Fruit fly (Drosophila melanogaster) whole organism, wandering third instar larva: ENCODE measurements around the gene CG13024.

Experiments
- Abd-B ChIP-seq: fragments of >200 bp; optimal IDR thresholded peaks from 2 replicates; lab custom pipeline; 2017; ENCODE audit warnings: missing biosample characterization, missing genetic modification characterization
- CG32264 ChIP-seq: fragments of 200-800 bp; sonication (Bioruptor generic); optimal IDR thresholded peaks from 2 replicates; lab custom pipeline; 2016; ENCODE audit warnings: missing biosample characterization, missing genetic modification characterization
- CG9705 ChIP-seq: fragments of 200-800 bp; sonication (Bioruptor generic); optimal IDR thresholded peaks from 2 replicates; lab custom pipeline; 2018; ENCODE audit warnings: missing biosample characterization, mild to moderate bottlenecking, missing genetic modification characterization
- CrebA ChIP-seq: fragments of 200-800 bp; sonication (Bioruptor generic); optimal IDR thresholded peaks from 2 replicates; lab custom pipeline; 2016; ENCODE audit warnings: missing biosample characterization, mild to moderate bottlenecking, missing genetic modification characterization, borderline replicate concordance
- Dfd ChIP-seq: fragments of >200 bp; optimal IDR thresholded peaks from 2 replicates; lab custom pipeline; 2017; ENCODE audit warnings: missing biosample characterization, missing genetic modification characterization
- Dif ChIP-seq: fragments of 200-275, 200-300 bp; sonication (Bioruptor generic); optimal IDR thresholded peaks from 2 replicates; lab custom pipeline; 2018; ENCODE audit warnings: missing biosample characterization, missing genetic modification characterization; ENCODE audit not compliant: partially characterized antibody
- GATAd ChIP-seq: sonication (Bioruptor generic); optimal IDR thresholded peaks from 2 replicates; lab custom pipeline; 2016; ENCODE audit warnings: missing biosample characterization, missing genetic modification characterization
- HLH106 ChIP-seq: fragments of 200-800 bp; optimal IDR thresholded peaks from 3 replicates; lab custom pipeline; 2019; ENCODE audit warnings: missing biosample characterization, mild to moderate bottlenecking, missing genetic modification characterization, moderate library complexity
- Hnf4 ChIP-seq: fragments of 200-800 bp; sonication (Bioruptor generic); optimal IDR thresholded peaks from 2 replicates; lab custom pipeline; 2016; ENCODE audit warnings: missing biosample characterization, mild to moderate bottlenecking, missing genetic modification characterization
- Hr78 ChIP-seq: fragments of >200 bp; optimal IDR thresholded peaks from 2 replicates; lab custom pipeline; 2017; ENCODE audit warnings: missing biosample characterization, missing genetic modification characterization
- Hr83 ChIP-seq: fragments of 200-300 bp; sonication (Bioruptor generic); optimal IDR thresholded peaks from 2 replicates; lab custom pipeline; 2016; ENCODE audit warnings: missing biosample characterization, mild to moderate bottlenecking, missing genetic modification characterization, moderate library complexity; ENCODE audit not compliant: poor library complexity, severe bottlenecking
- Jra ChIP-seq: sonication (Bioruptor generic); optimal IDR thresholded peaks from 2 replicates; lab custom pipeline; 2016; ENCODE audit warnings: missing biosample characterization, missing genetic modification characterization
- Mio ChIP-seq: sonication (Bioruptor generic); optimal IDR thresholded peaks from 2 replicates; lab custom pipeline; 2016; ENCODE audit warnings: missing biosample characterization, missing genetic modification characterization
- Myc ChIP-seq: fragments of >200 bp; optimal IDR thresholded peaks from 2 replicates; lab custom pipeline; 2017
- N ChIP-seq: fragments of >200 bp; optimal IDR thresholded peaks from 2 replicates; lab custom pipeline; 2018; ENCODE audit warnings: missing biosample characterization, missing external identifiers, missing genetic modification characterization
- OdsH ChIP-seq: fragments of 200-800 bp; sonication (Bioruptor generic); optimal IDR thresholded peaks from 2 replicates; lab custom pipeline; 2016; ENCODE audit warnings: missing biosample characterization, mild to moderate bottlenecking, missing genetic modification characterization
- Rel ChIP-seq, 2 experiments: fragments of 200-800 bp; sonication (Bioruptor generic) in 1 of 2; optimal IDR thresholded peaks; 2 replicates in 1 of 2; 3 replicates in 1 of 2; lab custom pipeline; 2016 to 2019; ENCODE audit warnings: mild to moderate bottlenecking in 2 of 2, missing biosample characterization in 2 of 2, missing genetic modification characterization in 2 of 2, moderate library complexity in 1 of 2
- Sp1 ChIP-seq: fragments of 200-800 bp; sonication (Bioruptor generic); optimal IDR thresholded peaks from 3 replicates; lab custom pipeline; 2019; ENCODE audit warnings: missing biosample characterization, mild to moderate bottlenecking, missing genetic modification characterization, moderate library complexity
- Vsx2 ChIP-seq: fragments of 200-300, 225-300 bp; sonication (Bioruptor generic); optimal IDR thresholded peaks from 2 replicates; lab custom pipeline; 2018; ENCODE audit warnings: missing biosample characterization, missing genetic modification characterization; ENCODE audit not compliant: partially characterized antibody
- br ChIP-seq: fragments of 200-800 bp; sonication (Bioruptor generic); optimal IDR thresholded peaks from 2 replicates; lab custom pipeline; 2016; ENCODE audit warnings: missing biosample characterization, missing genetic modification characterization
- brk ChIP-seq: fragments of 200-800 bp; sonication (Bioruptor generic); optimal IDR thresholded peaks from 2 replicates; lab custom pipeline; 2016; ENCODE audit warnings: missing biosample characterization, mild to moderate bottlenecking, missing genetic modification characterization
- dl ChIP-seq, 2 experiments: fragments of 175-275, 200-275 bp in 1 of 2; fragments of 200-275 bp in 1 of 2; sonication (Bioruptor generic); optimal IDR thresholded peaks; lab custom pipeline; 2018; ENCODE audit warnings: mild to moderate bottlenecking in 2 of 2, missing biosample characterization in 2 of 2, missing genetic modification characterization in 2 of 2, moderate library complexity in 2 of 2; ENCODE audit not compliant: partially characterized antibody in 2 of 2, insufficient read depth in 1 of 2
- dmrt93B ChIP-seq: fragments of 200-800 bp; sonication (Bioruptor generic); optimal IDR thresholded peaks from 2 replicates; lab custom pipeline; 2018; ENCODE audit warnings: missing biosample characterization, mild to moderate bottlenecking, missing genetic modification characterization
- dsf ChIP-seq: sonication (Bioruptor generic); optimal IDR thresholded peaks from 2 replicates; lab custom pipeline; 2016; ENCODE audit warnings: missing biosample characterization, missing genetic modification characterization, borderline replicate concordance
- ey ChIP-seq: fragments of 200-800 bp; sonication (Bioruptor generic); optimal IDR thresholded peaks from 2 replicates; lab custom pipeline; 2016; ENCODE audit warnings: missing biosample characterization, missing genetic modification characterization
- foxo ChIP-seq, 2 experiments: fragments of 200-800 bp; sonication (Bioruptor generic); optimal IDR thresholded peaks; 2 replicates in 1 of 2; 3 replicates in 1 of 2; lab custom pipeline; 2016 to 2017; ENCODE audit warnings: missing biosample characterization in 2 of 2, missing genetic modification characterization in 2 of 2
- fru ChIP-seq: fragments of 200-800 bp; sonication (Bioruptor generic); optimal IDR thresholded peaks from 3 replicates; lab custom pipeline; 2016; ENCODE audit warnings: missing biosample characterization, mild to moderate bottlenecking, missing genetic modification characterization
- h ChIP-seq: fragments of 200-800 bp; sonication (Bioruptor generic); optimal IDR thresholded peaks from 3 replicates; lab custom pipeline; 2016; ENCODE audit warnings: missing biosample characterization, mild to moderate bottlenecking, missing genetic modification characterization
- jim ChIP-seq: fragments of 175-275, 200-325 bp; sonication (Bioruptor generic); optimal IDR thresholded peaks from 2 replicates; lab custom pipeline; 2016; ENCODE audit warnings: missing biosample characterization, mild to moderate bottlenecking, missing genetic modification characterization
- lola ChIP-seq: fragments of >200 bp; optimal IDR thresholded peaks from 2 replicates; lab custom pipeline; 2017; ENCODE audit warnings: missing biosample characterization, missing genetic modification characterization
- pan ChIP-seq: fragments of >200 bp; optimal IDR thresholded peaks from 2 replicates; lab custom pipeline; 2017
- psq ChIP-seq: fragments of 200-800 bp; sonication (Bioruptor generic); optimal IDR thresholded peaks from 3 replicates; lab custom pipeline; 2017; ENCODE audit warnings: missing biosample characterization, mild to moderate bottlenecking, missing genetic modification characterization, moderate library complexity
- rgr ChIP-seq: fragments of 200-800 bp; sonication (Bioruptor generic); optimal IDR thresholded peaks from 3 replicates; lab custom pipeline; 2016; ENCODE audit warnings: missing biosample characterization, mild to moderate bottlenecking, missing genetic modification characterization
- sage ChIP-seq: fragments of 200-800 bp; sonication (Bioruptor generic); optimal IDR thresholded peaks from 2 replicates; lab custom pipeline; 2016; ENCODE audit warnings: missing biosample characterization, mild to moderate bottlenecking, missing genetic modification characterization
- sv ChIP-seq: fragments of 200-800 bp; sonication (Bioruptor generic); optimal IDR thresholded peaks from 3 replicates; lab custom pipeline; 2016; ENCODE audit warnings: missing biosample characterization, missing genetic modification characterization
- tai ChIP-seq: sonication (Bioruptor generic); optimal IDR thresholded peaks from 2 replicates; lab custom pipeline; 2016; ENCODE audit warnings: missing biosample characterization, missing genetic modification characterization
- usp ChIP-seq: fragments of >200 bp; optimal IDR thresholded peaks from 2 replicates; lab custom pipeline; 2017; ENCODE audit warnings: missing biosample characterization, missing genetic modification characterization
- woc ChIP-seq: sonication (Bioruptor generic); optimal IDR thresholded peaks from 2 replicates; lab custom pipeline; 2016; ENCODE audit warnings: missing biosample characterization, mild to moderate bottlenecking, missing genetic modification characterization

The CG13024 gene

DNA sequence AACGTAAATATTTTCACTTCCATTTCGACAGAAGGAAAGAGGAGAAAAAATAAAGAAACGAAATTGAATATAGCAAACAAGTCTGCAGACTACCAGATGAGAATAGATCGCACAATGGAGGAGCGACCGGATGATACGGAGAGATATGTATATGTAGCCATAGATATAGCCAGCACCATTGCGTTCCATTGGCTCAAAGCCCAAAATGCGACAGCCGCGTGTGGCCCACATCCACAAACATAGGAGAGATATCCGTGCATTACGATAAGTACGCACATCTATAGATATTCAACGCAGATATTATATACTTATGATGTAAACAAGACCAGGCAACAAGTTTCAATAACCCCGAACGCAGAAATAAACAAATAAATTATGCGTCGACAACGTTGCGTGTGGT is 25.6 kb downstream of the CG13024 start:
- TF ChIP-seq Sp1 (GFP tag; lab: Kevin White, UChicago): no peak
- TF ChIP-seq Rel (GFP tag; optimal IDR thresholded peaks at IDR 0.05; lab: Kevin White, UChicago): no peak
- no peak for TF ChIP-seq Rel (tag; optimal IDR thresholded peaks at IDR 0.05; lab: Kevin White, UChicago)
- TF ChIP-seq Hnf4 (GFP tag; lab: Kevin White, UChicago): no peak
- no peak for TF ChIP-seq CG9705 (GFP tag; lab: Kevin White, UChicago)
- TF ChIP-seq dmrt93B: no peak
- TF ChIP-seq jim (GFP tag; lab: Kevin White, UChicago): no peak
- TF ChIP-seq Hr78 (GFP tag; lab: Kevin White, UChicago): no peak
- TF ChIP-seq br (GFP tag; lab: Kevin White, UChicago): no peak
- no peak for TF ChIP-seq Mio (GFP tag; lab: Kevin White, UChicago)
- TF ChIP-seq sv (GFP tag; lab: Kevin White, UChicago): no peak
- no peak for TF ChIP-seq Vsx2 (GFP tag; lab: Kevin White, UChicago)
- no peak for TF ChIP-seq woc (GFP tag; lab: Kevin White, UChicago)
- TF ChIP-seq Hr83: no peak
- TF ChIP-seq GATAd (GFP tag; lab: Kevin White, UChicago): no peak
- no peak for TF ChIP-seq Dif (GFP tag; lab: Kevin White, UChicago)
- TF ChIP-seq h: no peak
- no peak for TF ChIP-seq lola
- no peak for TF ChIP-seq dl (GFP tag; optimal IDR thresholded peaks at IDR 0.05; lab: Kevin White, UChicago; ENCODE audit: insufficient read depth in 1 of 2, partially characterized antibody in 2 of 2)

DNA sequence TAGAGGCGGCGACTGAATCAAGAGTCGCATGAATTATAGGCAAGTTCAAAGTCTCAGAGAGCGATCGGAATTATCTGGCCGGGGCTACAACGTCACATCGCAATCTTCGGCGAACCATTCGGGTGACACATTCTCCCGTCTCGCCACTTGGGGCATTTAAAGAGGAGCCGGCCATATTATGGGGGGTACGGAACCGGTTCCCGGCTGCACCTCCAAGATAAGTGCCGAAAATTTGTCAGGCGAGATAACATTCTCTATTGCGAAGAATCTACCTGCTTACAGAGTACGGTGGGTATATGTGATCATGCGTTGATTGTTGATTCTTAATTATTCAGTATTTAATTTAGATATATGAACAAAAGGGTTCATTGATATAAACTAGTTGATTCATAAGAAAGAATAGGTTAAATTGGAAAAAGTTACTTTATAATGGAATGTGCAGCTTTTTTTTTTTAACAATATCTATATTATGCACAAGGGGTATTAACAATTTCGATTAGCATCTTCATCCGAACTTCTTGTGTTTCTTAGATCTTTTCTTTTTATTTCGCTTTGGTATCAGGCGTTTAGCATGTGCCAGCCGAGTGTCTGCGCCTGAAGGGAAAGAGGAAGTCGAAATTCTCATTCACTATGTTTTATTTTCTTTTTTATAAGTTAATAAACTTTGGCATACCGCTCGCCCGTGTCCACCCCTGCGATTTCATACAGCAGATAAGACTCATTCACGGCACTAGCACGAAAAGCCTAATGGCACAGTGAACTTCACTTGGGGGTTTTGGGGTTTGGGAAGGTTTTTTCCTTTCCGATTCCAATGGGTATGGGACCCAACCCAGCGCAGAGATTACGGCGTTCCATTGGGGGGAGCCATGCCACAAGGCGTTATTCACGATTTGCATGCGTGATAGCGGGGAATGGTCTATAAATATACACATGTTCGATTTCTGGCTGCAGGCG is 27.1 kb downstream of the CG13024 start:
- TF ChIP-seq tai (GFP tag; lab: Kevin White, UChicago): peak; percentile 21
- TF ChIP-seq sv (GFP tag; lab: Kevin White, UChicago): peak; percentile 35
- TF ChIP-seq Hr83: no peak
- TF ChIP-seq Abd-B (GFP tag; lab: Kevin White, UChicago): no peak
- no peak for TF ChIP-seq Jra (GFP tag; lab: Kevin White, UChicago)
- peak; percentile 67 for TF ChIP-seq Sp1 (GFP tag; lab: Kevin White, UChicago)
- no peak for TF ChIP-seq Myc
- TF ChIP-seq N (GFP tag; lab: Kevin White, UChicago): no peak
- TF ChIP-seq psq: peak; percentile 81
- no peak for TF ChIP-seq usp (GFP tag; lab: Kevin White, UChicago)
- TF ChIP-seq sage (GFP tag; lab: Kevin White, UChicago): peak; percentile 41
- no peak for TF ChIP-seq CG32264 (GFP tag; lab: Kevin White, UChicago)
- TF ChIP-seq Mio (GFP tag; lab: Kevin White, UChicago): peak; percentile 44
- TF ChIP-seq Dif (GFP tag; lab: Kevin White, UChicago): peak; percentile 27
- peak; percentile 50 for TF ChIP-seq jim (GFP tag; lab: Kevin White, UChicago)
- peak; percentile 82 for TF ChIP-seq fru
- peak; percentile 10 for TF ChIP-seq Dfd
- peak; percentile 38 to 54 for TF ChIP-seq dl (GFP tag; optimal IDR thresholded peaks at IDR 0.05; lab: Kevin White, UChicago; ENCODE audit: insufficient read depth in 1 of 2, partially characterized antibody in 2 of 2)
- peak; percentile 62 for TF ChIP-seq brk
- TF ChIP-seq ey (GFP tag; lab: Kevin White, UChicago): peak; percentile 83
- no peak for TF ChIP-seq lola
- TF ChIP-seq Vsx2 (GFP tag; lab: Kevin White, UChicago): peak; percentile 45
- no peak for TF ChIP-seq GATAd (GFP tag; lab: Kevin White, UChicago)
- no peak for TF ChIP-seq HLH106 (tag; lab: Kevin White, UChicago)
- TF ChIP-seq Hnf4 (GFP tag; lab: Kevin White, UChicago): peak; percentile 62
- no peak for TF ChIP-seq Hr78 (GFP tag; lab: Kevin White, UChicago)
- peak; percentile 63 for TF ChIP-seq woc (GFP tag; lab: Kevin White, UChicago)
- no peak for TF ChIP-seq CG9705 (GFP tag; lab: Kevin White, UChicago)
- TF ChIP-seq CrebA (GFP tag; lab: Kevin White, UChicago): peak; percentile 16
- TF ChIP-seq Rel (GFP tag; optimal IDR thresholded peaks at IDR 0.05; lab: Kevin White, UChicago): peak; percentile 62
- peak; percentile 99 for TF ChIP-seq Rel (tag; optimal IDR thresholded peaks at IDR 0.05; lab: Kevin White, UChicago)
- peak; percentile 85 for TF ChIP-seq rgr (GFP tag; lab: Kevin White, UChicago)
- no peak for TF ChIP-seq pan (lab: Kevin White, UChicago)
- TF ChIP-seq br (GFP tag; lab: Kevin White, UChicago): peak; percentile 48
- TF ChIP-seq h: peak; percentile 83
- TF ChIP-seq foxo (GFP tag; optimal IDR thresholded peaks at IDR 0.05; lab: Kevin White, UChicago): peak; percentile 38 to 69
- no peak for TF ChIP-seq dmrt93B
- peak; percentile 86 for TF ChIP-seq OdsH
- TF ChIP-seq dsf (GFP tag; lab: Kevin White, UChicago): peak; percentile 3
